Fruit fly (Drosophila melanogaster) whole organism, embryonic: ENCODE data around the gene xmas.

Source experiments
- B-H2 ChIP-seq: fragments of 200-800 bp; sonication (Bioruptor generic); optimal IDR thresholded peaks from 2 replicates; lab custom pipeline; 2018; ENCODE audit warnings: missing biosample characterization, mild to moderate bottlenecking, missing genetic modification characterization
- Blimp-1 ChIP-seq: fragments of 200-800 bp; sonication (Bioruptor generic); optimal IDR thresholded peaks from 3 replicates; lab custom pipeline; 2018; ENCODE audit warnings: missing biosample characterization, missing genetic modification characterization, mild to moderate bottlenecking, moderate library complexity, missing genetic modification reagents
- BtbVII ChIP-seq: fragments of 200-800 bp; sonication (Bioruptor generic); optimal IDR thresholded peaks from 3 replicates; lab custom pipeline; 2017; ENCODE audit warnings: missing biosample characterization, mild to moderate bottlenecking, missing genetic modification characterization
- CG1024 ChIP-seq: fragments of 200-800 bp; sonication (Bioruptor generic); IDR thresholded peaks from 2 replicates; pipeline ENCODE4 v1.3.6; 2022; ENCODE audit warnings: missing biosample characterization, missing genetic modification characterization
- CG11398 ChIP-seq: fragments of 200-800 bp; sonication (Bioruptor generic); optimal IDR thresholded peaks from 2 replicates; lab custom pipeline; 2016; ENCODE audit warnings: missing biosample characterization, missing genetic modification characterization
- CG11560 ChIP-seq: fragments of 200-800 bp; sonication (Bioruptor generic); IDR thresholded peaks from 3 replicates; pipeline ENCODE4 v1.3.6; 2022; ENCODE audit warnings: missing biosample characterization, missing genetic modification characterization
- CG17361 ChIP-seq: fragments of 200-800 bp; sonication (Bioruptor generic); IDR thresholded peaks from 3 replicates; pipeline ENCODE4 v1.3.6; 2022; ENCODE audit warnings: missing biosample characterization, missing genetic modification characterization
- CG17568 ChIP-seq: fragments of 200-800 bp; sonication (Bioruptor generic); optimal IDR thresholded peaks from 2 replicates; lab custom pipeline; 2018; ENCODE audit warnings: missing biosample characterization, mild to moderate bottlenecking, missing genetic modification characterization, moderate library complexity
- CG3065 ChIP-seq: fragments of 200-800 bp; sonication (Bioruptor generic); optimal IDR thresholded peaks from 2 replicates; lab custom pipeline; 2016; ENCODE audit warnings: missing biosample characterization, missing genetic modification characterization
- CG31441 ChIP-seq: fragments of 200-800 bp; sonication (Bioruptor generic); IDR thresholded peaks from 2 replicates; pipeline ENCODE4 v1.3.6; 2022; ENCODE audit warnings: missing biosample characterization, missing genetic modification characterization
- CG32772 ChIP-seq: fragments of 200-800 bp; sonication (Bioruptor generic); IDR thresholded peaks from 2 replicates; pipeline ENCODE4 v1.3.6; 2022; ENCODE audit warnings: missing biosample characterization, missing genetic modification characterization
- CG34376 ChIP-seq: fragments of 200-800 bp; sonication (Bioruptor generic); optimal IDR thresholded peaks from 2 replicates; lab custom pipeline; 2018; ENCODE audit warnings: missing biosample characterization, mild to moderate bottlenecking, missing genetic modification characterization
- CG34422 ChIP-seq: fragments of 200-800 bp; sonication (Bioruptor generic); IDR thresholded peaks from 3 replicates; pipeline ENCODE4 v1.3.6; 2022; ENCODE audit warnings: missing biosample characterization, missing genetic modification characterization
- CG4730 ChIP-seq: fragments of 200-800 bp; sonication (Bioruptor generic); IDR thresholded peaks from 2 replicates; pipeline ENCODE4 v1.3.6; 2022; ENCODE audit warnings: missing biosample characterization, missing genetic modification characterization
- CG7372 ChIP-seq: fragments of 200-800 bp; sonication (Bioruptor generic); IDR thresholded peaks from 2 replicates; pipeline ENCODE4 v1.3.6; 2022; ENCODE audit warnings: missing biosample characterization, missing genetic modification characterization
- CG7556 ChIP-seq: fragments of 200-800 bp; sonication (Bioruptor generic); optimal IDR thresholded peaks from 2 replicates; lab custom pipeline; 2017; ENCODE audit warnings: missing biosample characterization, mild to moderate bottlenecking, missing genetic modification characterization
- CG8944 ChIP-seq: fragments of 200-800 bp; sonication (Bioruptor generic); optimal IDR thresholded peaks from 3 replicates; lab custom pipeline; 2016; ENCODE audit warnings: missing biosample characterization, missing genetic modification characterization
- D ChIP-seq, 2 experiments: fragments of 200-800 bp in 1 of 2; fragments of >200 bp in 1 of 2; sonication (Bioruptor generic) in 1 of 2; optimal IDR thresholded peaks; 2 replicates in 1 of 2; 3 replicates in 1 of 2; lab custom pipeline; 2017; ENCODE audit warnings: mild to moderate bottlenecking in 1 of 2, missing biosample characterization in 1 of 2, missing genetic modification characterization in 1 of 2, missing genetic modification reagents in 1 of 2
- Dad ChIP-seq: fragments of 200-800 bp; sonication (Bioruptor generic); optimal IDR thresholded peaks from 3 replicates; lab custom pipeline; 2016; ENCODE audit warnings: missing biosample characterization, missing genetic modification characterization
- E2f1 ChIP-seq: fragments of 200-800 bp; sonication (Bioruptor generic); IDR thresholded peaks from 2 replicates; pipeline ENCODE4 v1.3.6; 2022; ENCODE audit warnings: missing biosample characterization, missing genetic modification characterization
- Ets97D ChIP-seq: fragments of 200-800 bp; sonication (Bioruptor generic); optimal IDR thresholded peaks from 3 replicates; lab custom pipeline; 2016; ENCODE audit warnings: missing biosample characterization, missing genetic modification characterization
- HLH54F ChIP-seq: fragments of 200-800 bp; sonication (Bioruptor generic); optimal IDR thresholded peaks from 3 replicates; lab custom pipeline; 2016; ENCODE audit warnings: missing biosample characterization, missing genetic modification characterization
- HmgZ ChIP-seq: fragments of 200-800 bp; sonication (Bioruptor generic); optimal IDR thresholded peaks from 2 replicates; lab custom pipeline; 2018; ENCODE audit warnings: missing biosample characterization, mild to moderate bottlenecking, missing genetic modification characterization
- Hr51 ChIP-seq, 2 experiments: fragments of 200-800 bp; sonication (Bioruptor generic); optimal IDR thresholded peaks; 2 replicates in 1 of 2; 3 replicates in 1 of 2; lab custom pipeline; 2016 to 2018; ENCODE audit warnings: missing biosample characterization in 2 of 2, missing genetic modification characterization in 2 of 2, mild to moderate bottlenecking in 1 of 2, moderate library complexity in 1 of 2
- MBD-R2 ChIP-seq: fragments of 200-800 bp; sonication (Bioruptor generic); IDR thresholded peaks from 2 replicates; pipeline ENCODE4 v1.3.6; 2022; ENCODE audit warnings: missing biosample characterization, missing genetic modification characterization
- Oli ChIP-seq: fragments of 200-800 bp; sonication (Bioruptor generic); optimal IDR thresholded peaks from 2 replicates; lab custom pipeline; 2018; ENCODE audit warnings: missing biosample characterization, mild to moderate bottlenecking, missing genetic modification characterization, moderate library complexity
- Optix ChIP-seq: fragments of 200-800 bp; sonication (Bioruptor generic); IDR thresholded peaks from 3 replicates; pipeline ENCODE4 v1.3.6; 2022; ENCODE audit warnings: missing biosample characterization, missing genetic modification characterization
- Sin3A ChIP-seq: fragments of >200 bp; optimal IDR thresholded peaks from 2 replicates; lab custom pipeline; 2018
- ara ChIP-seq: fragments of 200-800 bp; sonication (Bioruptor generic); IDR thresholded peaks from 2 replicates; pipeline ENCODE4 v1.3.6; 2022; ENCODE audit warnings: missing biosample characterization, missing genetic modification characterization
- az2 ChIP-seq: fragments of 200-800 bp; sonication (Bioruptor generic); optimal IDR thresholded peaks from 3 replicates; lab custom pipeline; 2016; ENCODE audit warnings: missing biosample characterization, missing genetic modification characterization
- ewg ChIP-seq: fragments of 200-800 bp; sonication (Bioruptor generic); optimal IDR thresholded peaks from 3 replicates; lab custom pipeline; 2017; ENCODE audit warnings: mild to moderate bottlenecking, missing biosample characterization, missing genetic modification reagents, missing genetic modification characterization
- fd3F ChIP-seq: fragments of 200-800 bp; sonication (Bioruptor generic); optimal IDR thresholded peaks from 2 replicates; lab custom pipeline; 2018; ENCODE audit warnings: missing biosample characterization, mild to moderate bottlenecking, missing genetic modification characterization, moderate library complexity
- fd64A ChIP-seq: fragments of 200-800 bp; sonication (Bioruptor generic); optimal IDR thresholded peaks from 3 replicates; lab custom pipeline; 2018; ENCODE audit warnings: missing biosample characterization, mild to moderate bottlenecking, missing genetic modification characterization
- gcm2 ChIP-seq: fragments of 200-800 bp; sonication (Bioruptor generic); optimal IDR thresholded peaks from 2 replicates; lab custom pipeline; 2016; ENCODE audit warnings: missing biosample characterization, missing genetic modification characterization
- ham ChIP-seq: fragments of 200-800 bp; sonication (Bioruptor generic); IDR thresholded peaks from 2 replicates; pipeline ENCODE4 v1.3.6; 2022; ENCODE audit warnings: missing biosample characterization, missing genetic modification characterization
- ken ChIP-seq: fragments of 200-800 bp; sonication (Bioruptor generic); IDR thresholded peaks from 3 replicates; pipeline ENCODE4 v1.3.6; 2022; ENCODE audit warnings: missing biosample characterization, missing genetic modification characterization
- kni ChIP-seq: fragments of 200-800 bp; sonication (Bioruptor generic); optimal IDR thresholded peaks from 3 replicates; lab custom pipeline; 2017; ENCODE audit warnings: mild to moderate bottlenecking, missing biosample characterization, missing genetic modification reagents, missing genetic modification characterization
- maf-S ChIP-seq: fragments of 200-800 bp; sonication (Bioruptor generic); optimal IDR thresholded peaks from 2 replicates; lab custom pipeline; 2016; ENCODE audit warnings: missing biosample characterization, missing genetic modification characterization
- otp ChIP-seq: fragments of 200-800 bp; sonication (Bioruptor generic); IDR thresholded peaks from 3 replicates; pipeline ENCODE4, ENCODE4 v1.3.6; 2022; ENCODE audit warnings: missing biosample characterization, missing genetic modification characterization
- prd ChIP-seq, 3 experiments: fragments of >200 bp in 2 of 3; fragments of 200-800 bp in 1 of 3; sonication (Bioruptor generic) in 1 of 3; optimal IDR thresholded peaks in 2 of 3; IDR thresholded peaks in 1 of 3; 2 replicates in 2 of 3; 3 replicates in 1 of 3; pipeline versions ENCODE4 v1.3.6 to Lab custom; 2017 to 2022; ENCODE audit warnings: missing biosample characterization in 1 of 3, missing genetic modification characterization in 1 of 3
- pzg ChIP-seq: fragments of 200-800 bp; sonication (Bioruptor generic); optimal IDR thresholded peaks from 3 replicates; lab custom pipeline; 2018; ENCODE audit warnings: missing biosample characterization, mild to moderate bottlenecking, missing genetic modification characterization, moderate library complexity
- sc ChIP-seq, 3 experiments: fragments of >200 bp in 2 of 3; fragments of 200-800 bp in 1 of 3; sonication (Bioruptor generic) in 1 of 3; optimal IDR thresholded peaks; 2 replicates in 2 of 3; 3 replicates in 1 of 3; lab custom pipeline; 2017; ENCODE audit warnings: mild to moderate bottlenecking in 1 of 3, missing biosample characterization in 1 of 3, missing genetic modification characterization in 1 of 3, missing genetic modification reagents in 1 of 3
- sim ChIP-seq: fragments of 200-800 bp; sonication (Bioruptor generic); IDR thresholded peaks from 2 replicates; pipeline ENCODE4 v1.3.6; 2022; ENCODE audit warnings: missing biosample characterization, missing genetic modification characterization
- sr ChIP-seq: fragments of 200-800 bp; sonication (Bioruptor generic); IDR thresholded peaks from 3 replicates; pipeline ENCODE4 v1.3.6; 2022; ENCODE audit warnings: missing biosample characterization, missing genetic modification characterization
- stwl ChIP-seq: fragments of 200-800 bp; sonication (Bioruptor generic); optimal IDR thresholded peaks from 3 replicates; lab custom pipeline; 2018; ENCODE audit warnings: missing biosample characterization, mild to moderate bottlenecking, missing genetic modification characterization, moderate library complexity
- tll ChIP-seq, 2 experiments: fragments of 200-800 bp in 1 of 2; fragments of >200 bp in 1 of 2; sonication (Bioruptor generic) in 1 of 2; optimal IDR thresholded peaks; 2 replicates each; lab custom pipeline; 2017 to 2019; ENCODE audit warnings: missing biosample characterization in 2 of 2, missing genetic modification characterization in 2 of 2, mild to moderate bottlenecking in 1 of 2, moderate library complexity in 1 of 2
- tup ChIP-seq: fragments of 200-800 bp; sonication (Bioruptor generic); optimal IDR thresholded peaks from 2 replicates; lab custom pipeline; 2016; ENCODE audit warnings: missing biosample characterization, mild to moderate bottlenecking, missing genetic modification characterization, moderate library complexity
- unpg ChIP-seq: fragments of 200-800 bp; sonication (Bioruptor generic); optimal IDR thresholded peaks from 3 replicates; lab custom pipeline; 2018; ENCODE audit warnings: missing biosample characterization, mild to moderate bottlenecking, missing genetic modification characterization, moderate library complexity
- wor ChIP-seq: fragments of 200-800 bp; sonication (Bioruptor generic); IDR thresholded peaks from 2 replicates; pipeline ENCODE4 v1.3.6; 2022; ENCODE audit warnings: missing biosample characterization, missing genetic modification characterization
- zen ChIP-seq: fragments of 200-800 bp; sonication (Bioruptor generic); optimal IDR thresholded peaks from 3 replicates; lab custom pipeline; 2018; ENCODE audit warnings: missing biosample characterization, mild to moderate bottlenecking, missing genetic modification characterization, moderate library complexity

Gene xmas

DNA sequence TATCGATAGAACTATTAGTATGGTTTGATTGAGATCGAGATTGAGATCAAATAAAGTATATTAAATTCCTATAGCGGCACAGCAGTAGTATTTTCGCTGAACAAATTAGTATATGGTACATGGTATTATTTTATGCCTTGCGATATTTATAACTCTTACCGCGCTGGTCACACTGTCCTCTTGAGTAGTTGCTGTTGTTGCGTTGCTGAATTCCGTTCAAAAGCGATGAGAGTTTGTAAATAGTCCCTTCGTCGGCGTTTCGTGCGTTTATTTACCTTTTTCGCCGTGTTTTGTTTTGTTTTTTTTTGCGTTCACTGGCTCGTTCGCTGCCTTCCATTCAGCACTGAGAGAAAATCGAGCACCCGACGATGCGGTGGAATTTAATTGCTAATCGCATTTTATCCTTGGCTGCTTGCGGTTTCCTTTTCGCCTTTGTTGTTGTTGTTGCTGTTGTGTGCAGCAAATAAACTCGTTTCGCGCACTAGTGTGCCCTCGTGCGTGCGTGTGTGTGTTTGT is 51.6 kb downstream of the xmas start, which contains the start of gene CG5004 (continued):
- TF ChIP-seq CG1024 (GFP tag; lab: Robert Waterston, UW) (no peak), ewg (GFP tag; lab: Kevin White, UChicago) (no peak), az2 (GFP tag; lab: Kevin White, UChicago) (no peak), CG7556 (GFP tag; lab: Kevin White, UChicago) (no peak), Dad (GFP tag; lab: Kevin White, UChicago) (no peak), fd64A (GFP tag; lab: Kevin White, UChicago) (no peak), CG17361 (no peak), sc (optimal IDR thresholded peaks at IDR 0.05; lab: Kevin White, UChicago) (no peak), sc (GFP tag; optimal IDR thresholded peaks at IDR 0.05; lab: Kevin White, UChicago) (no peak), Hr51 (GFP tag; optimal IDR thresholded peaks at IDR 0.05; lab: Kevin White, UChicago) (no peak), pzg (GFP tag; lab: Kevin White, UChicago) (peak; percentile 74), CG32772 (no peak), Blimp-1 (GFP tag; lab: Kevin White, UChicago) (no peak), HmgZ (tag; lab: Kevin White, UChicago) (peak; percentile 45), Ets97D (GFP tag; lab: Kevin White, UChicago) (no peak), maf-S (GFP tag; lab: Kevin White, UChicago) (no peak), ken (no peak), CG31441 (GFP tag; lab: Robert Waterston, UW) (no peak), CG34422 (peak; percentile 78; the same call in 1 of the 3 replicates), fd3F (GFP tag; lab: Kevin White, UChicago) (no peak), CG4730 (no peak), zen (no peak), CG11560 (tag; lab: Robert Waterston, UW) (no peak), CG7372 (GFP tag; lab: Robert Waterston, UW) (no peak), kni (peak; percentile 3), HLH54F (GFP tag; lab: Kevin White, UChicago) (no peak), ham (GFP tag; lab: Robert Waterston, UW) (no peak), CG11398 (GFP tag; lab: Kevin White, UChicago) (no peak), otp (GFP tag; lab: Robert Waterston, UW) (no peak), CG17568 (GFP tag; lab: Kevin White, UChicago) (peak; percentile 52), gcm2 (GFP tag; lab: Kevin White, UChicago) (no peak), CG34376 (GFP tag; lab: Kevin White, UChicago) (peak; percentile 32), stwl (peak; percentile 83), CG3065 (GFP tag; lab: Kevin White, UChicago) (no peak), BtbVII (GFP tag; lab: Kevin White, UChicago) (peak; percentile 14), wor (GFP tag; lab: Robert Waterston, UW) (no peak), CG8944 (no peak), ara (no peak), sr (GFP tag; lab: Robert Waterston, UW) (no peak), B-H2 (no peak), D (optimal IDR thresholded peaks at IDR 0.05; lab: Kevin White, UChicago) (no peak), D (GFP tag; optimal IDR thresholded peaks at IDR 0.05; lab: Kevin White, UChicago) (no peak), tll (GFP tag; optimal IDR thresholded peaks at IDR 0.05; lab: Kevin White, UChicago) (no peak), prd (optimal IDR thresholded peaks at IDR 0.05; lab: Kevin White, UChicago) (no peak), prd (GFP tag; IDR thresholded peaks at IDR 0.05; lab: Robert Waterston, UW) (no peak), unpg (GFP tag; lab: Kevin White, UChicago) (peak; percentile 1), Optix (GFP tag; lab: Robert Waterston, UW) (no peak), tup (GFP tag; lab: Kevin White, UChicago) (no peak), E2f1 (no peak), Oli (tag; lab: Kevin White, UChicago) (no peak), MBD-R2 (peak; percentile 11; the same call in 1 of the 2 replicates), sim (GFP tag; lab: Robert Waterston, UW) (no peak), Sin3A (lab: Kevin White, UChicago) (peak; percentile 23)
